Fruit fly (Drosophila melanogaster): ENCODE measurements around the gene mRpL24.

dm6 chr2L:4915715-4916153 lies 29.4 kb downstream of the mRpL24 start:
- TF ChIP-seq GATAd (GFP tag; optimal IDR thresholded peaks at IDR 0.05) (no peak), rgr (GFP tag; optimal IDR thresholded peaks at IDR 0.05) (no peak), h (GFP tag; optimal IDR thresholded peaks at IDR 0.05) (no peak), HLH106 (tag; optimal IDR thresholded peaks at IDR 0.05) (peak; percentile 41), usp (GFP tag; optimal IDR thresholded peaks at IDR 0.05) (no peak), CG9705 (GFP tag; optimal IDR thresholded peaks at IDR 0.05) (no peak), ey (GFP tag; optimal IDR thresholded peaks at IDR 0.05) (no peak)

Measured in whole organism, wandering third instar larva.